Fruit fly (Drosophila melanogaster) S2 (cell line): ENCODE data around the gene CG15141.

ENCODE experiments used
- CG8478 ChIP-seq: fragments of >200 bp; optimal IDR thresholded peaks from 2 replicates; lab custom pipeline; 2018
- CTCF ChIP-seq, 2 experiments: fragments of >200 bp; optimal IDR thresholded peaks; 2 replicates each; lab custom pipeline; 2018

The CG15141 gene

DNA sequence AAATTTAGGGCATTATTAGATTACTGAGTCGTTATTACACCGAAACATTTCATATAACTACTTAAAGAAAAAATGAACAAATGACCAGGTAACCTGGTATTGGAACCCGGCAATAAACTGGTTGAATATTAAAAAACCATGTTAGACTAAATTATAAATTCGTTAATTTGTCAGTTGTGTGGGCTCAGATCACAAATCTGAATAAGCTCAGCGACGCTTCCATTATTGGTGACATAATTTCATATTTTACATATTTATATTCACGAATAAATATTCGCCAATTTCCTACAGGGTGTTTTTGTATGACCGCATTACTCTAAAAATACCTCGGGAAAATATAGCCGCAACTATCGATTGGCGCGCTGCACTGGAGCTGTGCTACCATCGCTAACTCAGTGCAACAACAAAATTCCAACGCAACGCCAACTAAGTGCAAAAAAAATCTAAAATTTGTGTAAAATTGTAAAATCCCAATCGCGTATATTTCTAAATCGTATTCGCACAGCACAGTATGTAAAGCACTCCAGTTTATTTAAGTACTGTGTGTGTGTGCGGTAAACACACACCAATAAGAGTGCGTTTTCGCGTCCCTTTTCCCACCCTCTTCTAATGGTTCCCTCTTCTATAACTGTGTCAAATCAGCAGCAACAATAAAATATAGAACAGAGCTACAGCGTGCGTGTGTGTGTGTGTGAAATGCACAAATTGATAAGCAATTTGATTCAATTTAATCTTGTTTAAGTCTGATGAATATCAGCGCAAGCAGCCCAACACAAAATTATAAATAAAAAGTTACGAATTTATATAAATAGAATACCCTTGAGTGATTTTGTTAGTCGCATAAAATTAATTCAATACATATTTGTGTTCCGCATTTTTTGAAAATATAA lies 25.9 kb upstream of the CG15141 start, which contains the start of gene CLIP-190:
TSS of gene CLIP-190 (plus strand) at position 370 of the 890 bp plus-strand sequence.
- TF ChIP-seq CG8478 (no peak), CTCF (optimal IDR thresholded peaks at IDR 0.05; lab: Kevin White, UChicago) (peak in 1 of 2 experiments; percentile 32)

DNA sequence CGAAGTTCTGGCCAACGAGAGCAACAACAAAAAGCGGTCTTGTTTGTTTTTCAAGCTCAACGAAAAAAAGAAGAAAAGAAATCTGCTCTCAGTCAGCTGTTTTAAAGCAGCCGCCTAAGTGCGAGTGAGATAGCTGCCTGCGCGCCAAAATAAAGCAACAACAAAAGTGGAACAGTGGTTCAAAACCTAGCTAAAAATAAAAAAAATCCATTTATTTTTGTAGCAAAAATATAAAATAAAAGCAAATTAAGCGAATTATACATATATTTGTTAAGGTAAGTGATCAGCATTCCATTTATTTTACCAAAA lies 25.3 kb upstream of the CG15141 start:
- no peak for TF ChIP-seq CTCF (optimal IDR thresholded peaks at IDR 0.05; lab: Kevin White, UChicago)
- no peak for TF ChIP-seq CG8478

DNA sequence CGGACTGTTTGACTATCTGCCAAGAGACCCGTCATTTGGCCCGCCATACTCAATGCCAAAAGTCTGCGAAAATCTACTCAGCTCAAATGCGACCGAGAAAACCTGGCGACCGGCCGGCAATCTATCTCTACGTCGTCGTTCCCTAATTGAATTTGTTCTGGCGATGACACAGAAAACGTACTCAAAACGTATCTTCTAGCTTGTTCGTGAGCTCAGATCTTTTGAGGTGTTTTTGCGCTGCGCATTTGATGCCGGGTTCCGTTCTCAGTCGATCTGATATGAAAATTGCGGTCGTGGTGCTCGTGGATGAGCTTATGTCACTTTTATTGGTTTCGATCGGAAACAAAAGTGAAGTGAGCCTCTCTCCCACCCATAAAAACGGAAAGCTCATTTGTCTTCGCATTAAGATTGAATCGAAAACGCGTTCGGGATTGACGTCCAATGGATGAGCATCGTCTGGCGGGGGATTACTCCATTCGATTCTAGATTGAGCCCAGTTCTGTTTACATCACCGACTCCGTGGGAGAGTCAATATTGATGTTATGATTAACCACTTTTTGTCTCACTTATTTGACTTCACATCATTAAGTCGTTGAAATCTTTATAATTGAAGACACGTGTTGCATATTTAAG lies 22.6 kb upstream of the CG15141 start:
- TF ChIP-seq CTCF (optimal IDR thresholded peaks at IDR 0.05; lab: Kevin White, UChicago) (no peak), CG8478 (no peak)

DNA sequence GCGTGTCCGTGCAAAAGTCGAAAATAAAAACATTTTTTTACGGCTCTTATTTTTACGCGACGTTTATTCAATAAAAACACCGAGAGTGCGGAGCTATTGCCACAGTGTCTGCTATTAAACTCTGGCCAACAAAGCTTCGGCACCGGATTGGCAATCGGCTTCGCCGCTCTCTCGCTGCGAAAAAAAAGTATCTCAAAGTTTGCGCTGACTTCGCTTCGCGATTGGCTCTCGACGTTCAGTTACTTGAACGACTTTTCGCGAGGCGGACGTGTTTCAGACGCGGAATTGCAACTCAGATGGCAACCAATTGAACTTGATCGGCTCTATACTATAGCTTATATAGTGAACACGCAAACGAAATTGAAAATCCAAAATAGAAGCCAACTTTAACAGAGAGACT lies 21.3 kb upstream of the CG15141 start:
- TF ChIP-seq CG8478: no peak
- TF ChIP-seq CTCF (optimal IDR thresholded peaks at IDR 0.05; lab: Kevin White, UChicago): no peak

DNA sequence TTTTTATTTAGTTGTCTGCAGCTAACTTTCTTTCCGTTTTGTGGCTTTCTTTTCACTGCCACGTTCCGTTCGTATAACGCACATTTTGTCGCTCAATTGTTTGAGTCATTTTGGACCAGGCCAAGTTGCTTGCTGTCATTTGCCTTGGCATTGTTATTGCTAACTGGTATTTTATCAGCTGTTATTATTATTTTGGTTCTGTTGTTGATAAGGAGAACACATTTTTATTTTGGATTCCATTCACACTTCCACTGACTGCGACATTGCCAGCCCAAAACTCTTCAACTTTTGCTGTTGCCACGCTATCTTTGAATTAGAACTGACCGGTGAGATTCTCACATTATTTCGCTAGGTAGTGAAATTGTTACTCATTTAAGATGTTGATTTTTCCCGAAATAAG lies 19.7 kb upstream of the CG15141 start:
- TF ChIP-seq CTCF (optimal IDR thresholded peaks at IDR 0.05; lab: Kevin White, UChicago) (no peak), CG8478 (no peak)

DNA sequence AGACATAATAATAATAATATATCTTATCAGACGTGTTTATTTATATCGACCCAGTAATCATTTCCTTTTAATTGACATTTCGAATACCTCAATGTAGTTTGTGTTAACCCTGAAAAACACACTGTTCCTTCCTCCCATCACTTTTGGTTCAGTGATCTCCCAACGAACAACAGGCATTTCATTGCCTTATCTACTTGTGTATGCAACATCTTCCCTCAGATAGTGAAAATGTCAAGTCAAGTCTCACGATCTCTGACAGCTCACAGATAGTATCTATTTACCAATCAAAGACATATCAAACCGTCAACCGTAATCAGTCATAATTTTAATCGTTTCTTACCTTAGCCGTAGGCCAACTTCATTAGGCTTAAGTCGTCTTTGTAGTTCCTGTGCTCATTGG lies 15.5 kb upstream of the CG15141 start:
- TF ChIP-seq CTCF (optimal IDR thresholded peaks at IDR 0.05; lab: Kevin White, UChicago) (no peak), CG8478 (no peak)

DNA sequence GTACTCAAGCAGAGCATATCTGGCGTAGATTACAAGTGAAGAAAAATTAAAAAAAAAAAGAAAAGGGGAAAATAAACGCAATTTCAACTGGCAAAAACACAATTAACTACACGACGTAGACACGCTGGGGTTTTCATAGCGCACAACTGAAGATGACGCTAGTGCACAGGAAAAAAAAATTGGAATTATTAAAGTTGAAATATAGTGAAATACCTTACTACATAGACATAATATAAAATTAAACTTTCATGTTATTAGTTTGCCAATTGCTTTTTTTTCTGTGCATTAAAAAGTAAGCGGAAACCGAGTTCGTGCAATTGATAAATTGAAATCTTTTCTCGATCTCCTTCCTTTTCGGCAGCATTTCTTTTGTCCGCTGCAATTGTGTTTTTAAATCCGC lies 13.1 kb upstream of the CG15141 start:
- TF ChIP-seq CTCF (optimal IDR thresholded peaks at IDR 0.05; lab: Kevin White, UChicago): no peak
- no peak for TF ChIP-seq CG8478

DNA sequence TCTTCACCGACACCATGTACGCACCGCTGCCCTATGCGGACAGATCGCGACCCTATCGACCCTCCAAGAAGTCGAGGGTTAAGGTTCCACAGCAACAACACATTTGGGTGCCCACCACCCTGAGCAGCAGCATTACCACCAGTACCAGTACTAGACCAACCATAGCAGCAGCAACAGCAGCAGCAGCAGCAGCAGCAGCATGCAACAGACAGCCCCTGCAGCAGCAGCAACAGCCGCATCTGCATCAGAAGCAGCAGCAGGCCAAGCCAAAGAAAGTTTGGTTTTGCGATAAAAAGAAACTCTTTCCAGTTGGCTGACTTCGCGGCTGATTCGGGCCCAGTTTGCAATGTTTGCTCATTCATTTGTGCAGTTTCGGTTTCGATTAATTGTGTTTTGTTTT lies 7.9 kb upstream of the CG15141 start:
- TF ChIP-seq CTCF (optimal IDR thresholded peaks at IDR 0.05; lab: Kevin White, UChicago) (no peak), CG8478 (no peak)

DNA sequence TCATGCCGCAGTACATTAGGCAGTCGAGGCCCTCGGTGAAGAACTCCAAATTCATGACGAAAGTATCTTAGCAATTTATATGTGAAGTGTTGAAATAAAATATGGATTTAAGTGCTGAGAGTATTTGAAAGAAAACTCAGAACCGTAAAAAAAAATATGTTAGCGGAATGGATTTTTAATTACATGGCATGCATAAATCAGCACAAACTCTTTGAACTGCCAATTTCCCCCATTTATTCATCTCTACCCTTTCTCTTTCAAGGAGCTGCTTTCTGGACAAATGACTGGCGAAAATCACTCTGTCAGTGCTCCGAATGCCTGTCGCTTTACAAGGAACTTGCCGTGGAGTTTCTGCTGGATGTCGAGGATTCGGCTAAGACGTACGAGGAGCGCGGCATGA lies 2.1 kb downstream of the CG15141 start, which contains the start of gene Rsph9:
TSS of gene Rsph9 (minus strand) at position 101 of the 400 bp plus-strand sequence.
- TF ChIP-seq CG8478: no peak
- no peak for TF ChIP-seq CTCF (optimal IDR thresholded peaks at IDR 0.05; lab: Kevin White, UChicago)

DNA sequence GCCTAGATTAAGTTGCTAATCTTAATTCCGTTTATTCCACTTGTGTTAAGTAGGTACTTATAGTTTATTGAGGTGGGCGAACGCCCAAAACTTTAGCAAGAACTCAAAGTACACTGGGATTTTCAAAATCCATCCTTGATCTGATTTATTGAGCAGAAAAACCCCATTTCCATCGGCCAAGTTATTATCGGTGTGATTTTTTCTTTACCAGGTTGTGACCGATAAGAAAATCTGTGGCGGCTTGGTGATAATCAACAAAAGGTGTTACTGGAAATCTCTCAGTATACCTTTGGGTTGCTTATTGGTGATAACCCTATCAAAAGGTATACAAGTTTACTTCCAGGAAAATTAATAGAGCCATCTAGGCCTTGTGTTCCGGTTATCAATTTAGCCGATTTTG lies 10.0 kb downstream of the CG15141 start:
- TF ChIP-seq CTCF (optimal IDR thresholded peaks at IDR 0.05; lab: Kevin White, UChicago): no peak
- no peak for TF ChIP-seq CG8478

DNA sequence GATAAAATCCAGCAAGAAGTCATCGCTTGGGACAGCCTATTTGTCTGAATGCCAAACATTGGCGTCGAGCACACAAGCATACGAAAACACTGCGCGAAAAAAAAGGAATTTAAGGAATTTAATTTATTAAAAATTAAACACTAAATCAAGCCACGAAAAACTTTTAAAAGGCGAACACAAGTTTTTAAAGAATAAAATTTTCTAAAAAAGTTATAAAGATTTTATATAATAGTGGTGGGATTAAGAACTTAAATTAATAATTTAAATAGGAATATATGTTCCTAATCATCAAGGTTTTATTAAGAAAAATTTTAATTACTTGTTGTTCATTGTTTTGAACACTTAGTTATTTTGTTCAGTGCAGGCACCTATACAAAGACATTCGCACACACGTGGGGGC lies 10.9 kb downstream of the CG15141 start:
- TF ChIP-seq CTCF (optimal IDR thresholded peaks at IDR 0.05; lab: Kevin White, UChicago): no peak
- no peak for TF ChIP-seq CG8478

DNA sequence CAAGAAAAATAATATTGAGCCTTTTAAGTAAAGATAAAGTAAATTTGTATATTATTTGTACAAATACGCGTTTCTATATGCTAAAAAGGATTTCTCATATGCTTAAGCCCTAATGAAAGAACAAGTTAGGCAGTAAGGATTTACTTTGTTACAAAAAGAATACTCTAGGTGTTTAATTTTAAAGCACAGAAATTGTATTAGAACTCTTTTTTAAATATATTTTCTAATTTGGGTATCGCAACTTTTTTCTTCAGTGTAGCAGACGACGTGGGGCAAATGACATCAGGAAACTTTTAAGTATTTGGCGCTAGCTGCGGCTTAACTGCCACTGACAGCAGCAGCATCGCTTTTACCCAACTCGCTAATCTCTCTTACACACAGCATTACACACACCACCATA lies 11.6 kb downstream of the CG15141 start:
- TF ChIP-seq CTCF (optimal IDR thresholded peaks at IDR 0.05; lab: Kevin White, UChicago) (no peak), CG8478 (no peak)

DNA sequence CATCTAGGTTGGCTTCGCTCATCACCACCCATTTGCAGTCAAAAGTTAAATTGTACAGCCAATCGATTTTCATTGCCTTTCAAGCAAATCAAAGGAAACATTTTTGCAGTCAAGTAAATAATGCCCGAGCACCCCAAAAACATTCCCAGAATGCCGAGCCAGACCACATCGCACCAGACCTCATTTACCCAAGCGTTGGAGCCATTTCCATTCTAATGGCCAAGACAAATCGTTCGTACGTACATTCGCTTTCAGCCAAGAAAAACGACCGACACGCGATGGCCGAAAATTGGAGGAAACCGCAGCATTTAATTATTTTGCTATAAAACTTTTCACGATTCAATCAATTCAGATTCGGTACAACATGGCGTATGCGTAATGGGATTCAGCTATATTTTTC lies 14.6 kb downstream of the CG15141 start:
- TF ChIP-seq CG8478 (no peak), CTCF (optimal IDR thresholded peaks at IDR 0.05; lab: Kevin White, UChicago) (no peak)

DNA sequence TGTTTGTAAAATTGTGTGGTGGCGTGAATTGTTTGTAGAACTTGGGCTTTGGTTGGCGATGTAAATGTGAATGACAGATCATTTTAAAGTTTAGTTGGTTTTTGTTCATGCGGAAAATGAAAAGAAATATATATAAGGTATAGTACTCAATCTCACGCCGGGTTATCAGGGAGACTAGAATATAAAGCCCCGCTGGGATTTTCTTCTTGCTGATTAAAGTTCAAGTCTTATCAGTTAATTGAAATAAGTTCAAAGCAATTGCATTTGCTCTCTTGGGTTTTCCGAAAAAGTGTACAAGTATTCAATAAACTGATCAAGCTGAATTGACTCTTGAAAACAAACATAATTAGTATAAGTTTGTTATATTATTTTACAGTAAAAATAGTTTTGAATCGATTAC lies 15.0 kb downstream of the CG15141 start:
- TF ChIP-seq CG8478 (no peak), CTCF (optimal IDR thresholded peaks at IDR 0.05; lab: Kevin White, UChicago) (no peak)

DNA sequence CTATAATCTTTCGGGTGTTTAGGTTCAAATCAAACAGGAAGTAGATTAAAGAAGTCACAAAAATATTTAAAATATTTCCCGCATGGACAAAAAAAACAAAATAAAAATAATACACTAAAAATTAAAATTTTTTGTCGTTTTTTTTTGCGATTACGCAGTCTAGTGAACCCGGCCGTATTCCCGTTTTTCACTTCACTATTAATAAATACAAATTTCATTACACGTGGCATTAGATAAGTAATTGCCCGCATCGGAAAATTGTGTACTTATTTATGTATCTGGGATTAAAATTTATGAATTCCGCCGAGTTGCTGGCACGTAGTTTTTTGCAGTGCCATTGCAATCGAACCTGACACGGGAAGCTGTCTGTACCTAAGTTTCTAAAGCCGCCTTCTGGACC lies 16.7 kb downstream of the CG15141 start:
- TF ChIP-seq CTCF (optimal IDR thresholded peaks at IDR 0.05; lab: Kevin White, UChicago) (no peak), CG8478 (no peak)

DNA sequence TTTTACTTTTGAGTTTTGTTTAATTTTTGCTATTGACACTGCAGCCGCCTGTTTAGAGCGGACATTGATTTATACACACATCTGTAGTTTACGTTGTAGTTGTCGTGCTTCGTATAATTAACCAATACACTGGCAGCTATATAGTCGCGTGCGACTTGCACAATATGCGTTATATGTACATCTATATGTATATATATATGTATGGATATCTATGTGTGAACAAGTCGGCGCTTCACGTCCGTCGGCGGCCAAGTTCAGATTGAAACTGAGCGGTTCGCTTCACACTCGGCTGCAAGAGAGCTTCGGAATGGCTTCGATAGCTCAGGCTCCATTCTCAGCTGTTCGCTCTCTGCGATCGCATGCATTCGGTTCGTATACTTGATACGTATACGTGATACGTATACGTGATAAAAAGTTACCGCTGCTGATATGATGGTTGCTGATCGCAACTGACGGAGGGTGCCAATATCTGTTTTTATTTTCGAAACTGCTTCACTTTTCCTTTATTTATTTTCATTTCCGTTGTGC lies 17.6 kb downstream of the CG15141 start:
- no peak for TF ChIP-seq CTCF (optimal IDR thresholded peaks at IDR 0.05; lab: Kevin White, UChicago)
- TF ChIP-seq CG8478: no peak
